Fruit fly (Drosophila melanogaster): ENCODE data around the gene Pitslre.

Gene Pitslre

DNA sequence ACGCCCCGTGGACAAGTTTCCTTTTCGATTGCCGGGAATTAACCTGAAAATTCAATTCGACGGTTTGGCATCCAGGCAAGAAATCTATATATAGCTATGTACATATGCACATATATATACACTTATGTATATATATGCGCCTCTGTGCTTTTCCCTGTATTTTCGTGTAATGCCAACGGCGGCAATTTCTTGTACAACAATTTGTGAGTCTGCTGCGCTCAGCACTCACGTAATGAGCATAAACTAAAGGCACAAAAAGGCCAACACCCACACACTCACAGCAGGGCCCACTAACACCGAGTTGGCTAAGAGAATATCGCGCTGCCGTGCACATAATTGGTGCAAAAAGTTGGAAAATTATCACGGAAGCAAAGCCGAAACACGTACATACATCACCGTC, 9.8 kb upstream of the Pitslre start:
- 0 out of 3 replicates have a peak, but pooled peaks have one; percentile 54 for TF ChIP-seq hb (GFP tag; IDR thresholded peaks at IDR 0.05; ENCODE audit: partially characterized antibody)
- no peak for TF ChIP-seq CG13775 (GFP tag; optimal IDR thresholded peaks at IDR 0.05)

DNA sequence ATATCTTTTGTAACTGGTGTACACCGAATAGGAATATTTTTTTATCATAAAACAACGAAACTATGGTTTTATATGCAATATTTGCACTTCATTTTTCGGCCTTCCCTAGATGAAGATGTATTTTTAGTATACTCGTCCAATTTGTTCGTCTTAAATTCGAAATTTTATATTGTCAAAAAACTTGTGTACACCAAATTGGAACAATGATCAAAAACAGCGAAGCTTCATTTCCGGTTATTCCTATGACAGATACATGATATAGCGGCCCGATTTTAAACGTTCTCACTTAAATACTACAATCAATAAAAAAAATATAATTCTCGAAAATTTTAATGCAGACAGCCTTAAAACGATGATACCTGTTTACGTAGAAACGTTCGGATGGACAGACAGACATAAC, 4.1 kb upstream of the Pitslre start:
- TF ChIP-seq ind (GFP tag; optimal IDR thresholded peaks at IDR 0.05): no peak
- TF ChIP-seq CG11398 (GFP tag; optimal IDR thresholded peaks at IDR 0.05): no peak
- TF ChIP-seq CG1603 (tag; optimal IDR thresholded peaks at IDR 0.05): peak; percentile 15
- TF ChIP-seq CG13624 (GFP tag; optimal IDR thresholded peaks at IDR 0.05): no peak
- TF ChIP-seq pfk (GFP tag; optimal IDR thresholded peaks at IDR 0.05): peak; percentile 77
- TF ChIP-seq tgo (GFP tag; IDR thresholded peaks at IDR 0.05): no peak
- TF ChIP-seq slp2 (GFP tag; optimal IDR thresholded peaks at IDR 0.05): no peak
- no peak for TF ChIP-seq gcm (GFP tag; optimal IDR thresholded peaks at IDR 0.05)
- TF ChIP-seq sens (GFP tag): peak; percentile 79
- TF ChIP-seq CG30020 (tag; optimal IDR thresholded peaks at IDR 0.05): peak; percentile 54
- no peak for TF ChIP-seq CG12659 (GFP tag; optimal IDR thresholded peaks at IDR 0.05)

DNA sequence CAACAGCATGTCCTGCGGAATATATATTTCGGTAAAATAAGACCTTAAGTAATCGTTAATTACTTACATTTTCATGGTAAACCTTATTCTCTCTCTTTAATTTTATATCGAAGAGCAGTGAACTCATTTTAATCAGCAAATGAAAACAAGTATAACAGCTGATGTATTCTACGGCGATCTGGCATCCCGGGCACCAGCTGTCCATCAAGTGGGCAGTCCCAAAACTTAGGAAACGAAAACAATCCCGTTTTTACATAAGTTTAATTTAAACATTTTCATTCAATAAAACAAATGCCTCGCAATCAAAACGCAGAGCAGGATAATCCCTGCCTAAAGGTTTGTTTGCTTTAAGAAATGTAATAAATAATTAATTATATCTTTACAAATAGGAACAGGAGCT, 2.0 kb upstream of the Pitslre start, which contains the start of the genes CG4074 and CG4186:
TSS of gene CG4074 (minus strand) at position 151 of the 400 bp plus-strand sequence.
TSS of gene CG4186 (plus strand) at position 237 of the 400 bp plus-strand sequence.
- no peak for TF ChIP-seq jigr1 (GFP tag; IDR thresholded peaks at IDR 0.05)
- TF ChIP-seq HmgZ (tag; optimal IDR thresholded peaks at IDR 0.05): peak; percentile 25
- no peak for TF ChIP-seq Max (GFP tag; optimal IDR thresholded peaks at IDR 0.05)
- TF ChIP-seq CG3163 (GFP tag; optimal IDR thresholded peaks at IDR 0.05): peak; percentile 83
- TF ChIP-seq CG10147 (GFP tag; optimal IDR thresholded peaks at IDR 0.05): no peak
- TF ChIP-seq ato (GFP tag; IDR thresholded peaks at IDR 0.05; ENCODE audit: partially characterized antibody): no peak
- TF ChIP-seq CG5180 (GFP tag; optimal IDR thresholded peaks at IDR 0.05): no peak
- no peak for TF ChIP-seq Lhr (GFP tag; optimal IDR thresholded peaks at IDR 0.05)
- no peak for TF ChIP-seq en (GFP tag; optimal IDR thresholded peaks at IDR 0.05)
- TF ChIP-seq Sox100B (GFP tag; optimal IDR thresholded peaks at IDR 0.05): no peak
- no peak for TF ChIP-seq Ets65A (GFP tag)
- no peak for TF ChIP-seq CG6765 (GFP tag; optimal IDR thresholded peaks at IDR 0.05)
- TF ChIP-seq Fer2 (tag; optimal IDR thresholded peaks at IDR 0.05): no peak
- peak; percentile 13; the same call in 1 of the 4 replicates for TF ChIP-seq Dll (GFP tag; IDR thresholded peaks at IDR 0.05; ENCODE audit: partially characterized antibody)
- no peak for TF ChIP-seq fd64A (GFP tag; optimal IDR thresholded peaks at IDR 0.05)
- TF ChIP-seq lbe (GFP tag; optimal IDR thresholded peaks at IDR 0.05): peak; percentile 22
- no peak for TF ChIP-seq CG9215 (GFP tag; IDR thresholded peaks at IDR 0.05)
- TF ChIP-seq chinmo (GFP tag; IDR thresholded peaks at IDR 0.05; ENCODE audit: partially characterized antibody): no peak
- peak; percentile 65 for TF ChIP-seq pzg (GFP tag; optimal IDR thresholded peaks at IDR 0.05)
- TF ChIP-seq YL-1 (GFP tag; optimal IDR thresholded peaks at IDR 0.05): peak; percentile 82
- TF ChIP-seq CG1529 (GFP tag; optimal IDR thresholded peaks at IDR 0.05): no peak
- no peak for TF ChIP-seq CG14860 (GFP tag; IDR thresholded peaks at IDR 0.05; ENCODE audit: partially characterized antibody)
- TF ChIP-seq Nf-YB (GFP tag; optimal IDR thresholded peaks at IDR 0.05): peak; percentile 52
- no peak for TF ChIP-seq CG33213 (GFP tag; optimal IDR thresholded peaks at IDR 0.05)
- no peak for TF ChIP-seq Bgb (GFP tag; IDR thresholded peaks at IDR 0.05; ENCODE audit: partially characterized antibody)
- TF ChIP-seq Hr78 (GFP tag; optimal IDR thresholded peaks at IDR 0.05): no peak
- no peak for TF ChIP-seq Lim3 (GFP tag; IDR thresholded peaks at IDR 0.05)
- TF ChIP-seq CG15601 (tag; optimal IDR thresholded peaks at IDR 0.05): no peak
- peak; percentile 25; the same call in 1 of the 3 replicates for TF ChIP-seq CG34422 (GFP tag; IDR thresholded peaks at IDR 0.05)
- TF ChIP-seq CG9609 (GFP tag; optimal IDR thresholded peaks at IDR 0.05): no peak
- TF ChIP-seq kah (GFP tag; optimal IDR thresholded peaks at IDR 0.05): no peak
- TF ChIP-seq CG30020 (tag; optimal IDR thresholded peaks at IDR 0.05): peak; percentile 17
- TF ChIP-seq Ravus (GFP tag; IDR thresholded peaks at IDR 0.05): no peak
- peak; percentile 5 for TF ChIP-seq CG13424 (tag; optimal IDR thresholded peaks at IDR 0.05)
- TF ChIP-seq CG18011 (GFP tag; optimal IDR thresholded peaks at IDR 0.05): no peak

Data from whole organism, embryonic.